Fruit fly (Drosophila melanogaster): Measurements from ENCODE around the gene cact.

DNA sequence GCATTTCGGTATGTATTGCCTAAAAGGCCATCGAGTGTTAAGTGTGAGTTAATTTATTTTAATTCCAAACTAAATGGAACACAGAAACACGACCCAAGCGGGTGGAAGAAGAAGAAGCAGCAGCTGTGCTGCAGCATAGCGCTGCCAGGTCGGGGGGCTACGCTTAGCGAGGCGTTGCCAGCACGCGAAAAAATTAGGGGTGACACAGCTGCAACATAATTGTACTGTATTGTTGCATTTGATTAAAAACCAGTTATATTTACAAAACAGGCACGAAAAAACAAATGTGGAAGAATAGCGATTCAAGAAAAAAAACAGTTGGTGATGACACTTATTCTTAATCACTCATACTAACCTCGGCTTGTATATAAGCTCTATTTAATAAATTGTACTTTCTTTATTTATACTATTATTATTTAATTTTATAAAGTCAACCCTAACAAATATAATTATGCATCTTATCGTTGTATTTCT is 24.2 kb upstream of the cact start:
- no peak for TF ChIP-seq pan (optimal IDR thresholded peaks at IDR 0.05)
- TF ChIP-seq psq (optimal IDR thresholded peaks at IDR 0.05) = no peak
